Fruit fly (Drosophila melanogaster) whole organism, embryonic: ENCODE measurements around the gene CG9522.

Experiments used
- Adf1 ChIP-seq: fragments of 200-800 bp; sonication (Bioruptor generic); IDR thresholded peaks from 2 replicates; pipeline ENCODE4 v1.3.6; 2022; ENCODE audit warnings: missing biosample characterization, missing genetic modification characterization
- BEAF-32 ChIP-seq: fragments of 200-800 bp; sonication (Bioruptor generic); optimal IDR thresholded peaks from 3 replicates; lab custom pipeline; 2017; ENCODE audit warnings: missing biosample characterization, missing genetic modification characterization, mild to moderate bottlenecking, moderate library complexity, missing genetic modification reagents
- Bdp1 ChIP-seq: fragments of 200-800 bp; sonication (Bioruptor generic); optimal IDR thresholded peaks from 3 replicates; lab custom pipeline; 2016; ENCODE audit warnings: missing biosample characterization, missing genetic modification characterization
- BtbVII ChIP-seq: fragments of 200-800 bp; sonication (Bioruptor generic); optimal IDR thresholded peaks from 3 replicates; lab custom pipeline; 2017; ENCODE audit warnings: missing biosample characterization, mild to moderate bottlenecking, missing genetic modification characterization
- CG10209 ChIP-seq: fragments of 200-800 bp; sonication (Bioruptor generic); optimal IDR thresholded peaks from 3 replicates; lab custom pipeline; 2017; ENCODE audit warnings: missing biosample characterization, mild to moderate bottlenecking, missing genetic modification characterization, missing genetic modification reagents
- CG11456 ChIP-seq: fragments of 200-800 bp; sonication (Bioruptor generic); IDR thresholded peaks from 3 replicates; pipeline ENCODE4 v1.3.6; 2022; ENCODE audit warnings: missing biosample characterization, missing genetic modification characterization
- CG12942 ChIP-seq: fragments of 200-800 bp; sonication (Bioruptor generic); optimal IDR thresholded peaks from 3 replicates; lab custom pipeline; 2016; ENCODE audit warnings: missing biosample characterization, missing genetic modification characterization
- CG13624 ChIP-seq: fragments of 200-800 bp; sonication (Bioruptor generic); optimal IDR thresholded peaks from 2 replicates; lab custom pipeline; 2016; ENCODE audit warnings: missing biosample characterization, missing genetic modification characterization
- CG14860 ChIP-seq: fragments of 200-800 bp; sonication (Bioruptor generic); IDR thresholded peaks from 3 replicates; pipeline ENCODE4 v1.3.6; 2022; ENCODE audit warnings: missing biosample characterization, missing genetic modification characterization; ENCODE audit not compliant: partially characterized antibody
- CG15269 ChIP-seq: fragments of 200-800 bp; sonication (Bioruptor generic); optimal IDR thresholded peaks from 2 replicates; lab custom pipeline; 2018; ENCODE audit warnings: missing biosample characterization, mild to moderate bottlenecking, missing genetic modification characterization, moderate library complexity
- CG1647 ChIP-seq: fragments of 200-800 bp; sonication (Bioruptor generic); optimal IDR thresholded peaks from 3 replicates; lab custom pipeline; 2016; ENCODE audit warnings: missing biosample characterization, missing genetic modification characterization
- CG16813 ChIP-seq: fragments of 200-800 bp; sonication (Bioruptor generic); IDR thresholded peaks from 3 replicates; pipeline ENCODE4 v1.3.6; 2022; ENCODE audit warnings: missing biosample characterization, missing genetic modification characterization; ENCODE audit not compliant: partially characterized antibody
- CG2889 ChIP-seq: fragments of 200-800 bp; sonication (Bioruptor generic); IDR thresholded peaks from 3 replicates; pipeline ENCODE4 v1.3.6; 2022; ENCODE audit warnings: missing biosample characterization, missing genetic modification characterization
- CG30431 ChIP-seq: fragments of 200-800 bp; sonication (Bioruptor generic); optimal IDR thresholded peaks from 2 replicates; lab custom pipeline; 2017; ENCODE audit warnings: missing biosample characterization, missing genetic modification characterization
- CG32532 ChIP-seq: fragments of 200-800 bp; sonication (Bioruptor generic); IDR thresholded peaks from 2 replicates; pipeline ENCODE4 v1.3.6; 2022; ENCODE audit warnings: missing biosample characterization, missing genetic modification characterization
- CG32767 ChIP-seq: fragments of 200-800 bp; sonication (Bioruptor generic); IDR thresholded peaks from 2 replicates; pipeline ENCODE4 v1.3.6; 2022; ENCODE audit warnings: missing biosample characterization, missing genetic modification characterization
- CG34376 ChIP-seq: fragments of 200-800 bp; sonication (Bioruptor generic); optimal IDR thresholded peaks from 2 replicates; lab custom pipeline; 2018; ENCODE audit warnings: missing biosample characterization, mild to moderate bottlenecking, missing genetic modification characterization
- CG5180 ChIP-seq: fragments of 200-800 bp; sonication (Bioruptor generic); optimal IDR thresholded peaks from 3 replicates; lab custom pipeline; 2017; ENCODE audit warnings: missing biosample characterization, missing genetic modification characterization, mild to moderate bottlenecking, moderate library complexity, missing genetic modification reagents
- CG5953 ChIP-seq: fragments of 200-800 bp; sonication (Bioruptor generic); IDR thresholded peaks from 2 replicates; pipeline ENCODE4 v1.3.6; 2022; ENCODE audit warnings: missing biosample characterization, missing genetic modification characterization
- CG6175 ChIP-seq: fragments of 200-800 bp; sonication (Bioruptor generic); IDR thresholded peaks from 3 replicates; pipeline ENCODE4 v1.3.6; 2022; ENCODE audit warnings: missing biosample characterization, missing genetic modification characterization
- CG6689 ChIP-seq: fragments of 200-800 bp; sonication (Bioruptor generic); IDR thresholded peaks from 2 replicates; pipeline ENCODE4 v1.3.6; 2022; ENCODE audit warnings: missing biosample characterization, missing genetic modification characterization
- CG6791 ChIP-seq: fragments of 200-800 bp; sonication (Bioruptor generic); IDR thresholded peaks from 3 replicates; pipeline ENCODE4 v1.3.6; 2022; ENCODE audit warnings: missing biosample characterization, missing genetic modification characterization; ENCODE audit not compliant: partially characterized antibody
- CG6813 ChIP-seq: fragments of 200-800 bp; sonication (Bioruptor generic); optimal IDR thresholded peaks from 2 replicates; lab custom pipeline; 2017; ENCODE audit warnings: missing biosample characterization, missing genetic modification characterization, mild to moderate bottlenecking, moderate library complexity, missing genetic modification reagents
- CG7556 ChIP-seq: fragments of 200-800 bp; sonication (Bioruptor generic); optimal IDR thresholded peaks from 2 replicates; lab custom pipeline; 2017; ENCODE audit warnings: missing biosample characterization, mild to moderate bottlenecking, missing genetic modification characterization
- CG7987 ChIP-seq: fragments of 200-800 bp; sonication (Bioruptor generic); optimal IDR thresholded peaks from 2 replicates; lab custom pipeline; 2018; ENCODE audit warnings: missing biosample characterization, mild to moderate bottlenecking, missing genetic modification characterization, moderate library complexity
- CrebB ChIP-seq: fragments of 200-800 bp; sonication (Bioruptor generic); optimal IDR thresholded peaks from 3 replicates; lab custom pipeline; 2018; ENCODE audit warnings: missing biosample characterization, mild to moderate bottlenecking, missing genetic modification characterization
- Drgx ChIP-seq: fragments of 200-800 bp; sonication (Bioruptor generic); IDR thresholded peaks from 2 replicates; pipeline ENCODE4 v1.3.6; 2022; ENCODE audit warnings: missing biosample characterization, missing genetic modification characterization
- Gug ChIP-seq: fragments of 200-800 bp; sonication (Bioruptor generic); IDR thresholded peaks from 4 replicates; pipeline ENCODE4 v1.3.6; 2022; ENCODE audit warnings: missing biosample characterization, missing genetic modification characterization
- HLH3B ChIP-seq: fragments of 200-800 bp; sonication (Bioruptor generic); IDR thresholded peaks from 2 replicates; pipeline ENCODE4 v1.3.6; 2022; ENCODE audit warnings: missing biosample characterization, missing genetic modification characterization
- HLH54F ChIP-seq: fragments of 200-800 bp; sonication (Bioruptor generic); optimal IDR thresholded peaks from 3 replicates; lab custom pipeline; 2016; ENCODE audit warnings: missing biosample characterization, missing genetic modification characterization
- Mad ChIP-seq: fragments of 200-800 bp; sonication (Bioruptor generic); optimal IDR thresholded peaks from 2 replicates; lab custom pipeline; 2016; ENCODE audit warnings: missing biosample characterization, missing genetic modification characterization
- Nf-YB ChIP-seq: fragments of 200-800 bp; sonication (Bioruptor generic); optimal IDR thresholded peaks from 3 replicates; lab custom pipeline; 2019; ENCODE audit warnings: missing biosample characterization, mild to moderate bottlenecking, missing genetic modification characterization, moderate library complexity
- Sox100B ChIP-seq: fragments of 200-800 bp; sonication (Bioruptor generic); optimal IDR thresholded peaks from 3 replicates; lab custom pipeline; 2018; ENCODE audit warnings: missing biosample characterization, mild to moderate bottlenecking, missing genetic modification characterization
- Spps ChIP-seq: fragments of 200-800 bp; sonication (Bioruptor generic); optimal IDR thresholded peaks from 2 replicates; lab custom pipeline; 2018; ENCODE audit warnings: missing biosample characterization, mild to moderate bottlenecking, missing genetic modification characterization
- az2 ChIP-seq: fragments of 200-800 bp; sonication (Bioruptor generic); optimal IDR thresholded peaks from 3 replicates; lab custom pipeline; 2016; ENCODE audit warnings: missing biosample characterization, missing genetic modification characterization
- cad ChIP-seq: fragments of >200 bp; optimal IDR thresholded peaks from 2 replicates; lab custom pipeline; 2017; ENCODE audit warnings: missing biosample characterization, missing genetic modification characterization
- dati ChIP-seq: fragments of 200-800 bp; sonication (Bioruptor generic); IDR thresholded peaks from 2 replicates; pipeline ENCODE4 v1.3.6; 2022; ENCODE audit warnings: missing biosample characterization, missing genetic modification characterization
- dysf ChIP-seq: fragments of 200-800 bp; sonication (Bioruptor generic); IDR thresholded peaks from 3 replicates; pipeline ENCODE4 v1.3.6; 2022; ENCODE audit warnings: missing biosample characterization, missing genetic modification characterization
- fd3F ChIP-seq: fragments of 200-800 bp; sonication (Bioruptor generic); optimal IDR thresholded peaks from 2 replicates; lab custom pipeline; 2018; ENCODE audit warnings: missing biosample characterization, mild to moderate bottlenecking, missing genetic modification characterization, moderate library complexity
- grau ChIP-seq: fragments of 200-800 bp; optimal IDR thresholded peaks from 3 replicates; lab custom pipeline; 2019; ENCODE audit warnings: missing biosample characterization, mild to moderate bottlenecking, missing genetic modification characterization, moderate library complexity
- gsb ChIP-seq: fragments of 200-800 bp; sonication (Bioruptor generic); IDR thresholded peaks from 2 replicates; pipeline ENCODE4 v1.3.6; 2022; ENCODE audit warnings: missing biosample characterization, missing genetic modification characterization
- lola ChIP-seq, 3 experiments: fragments of >200 bp in 2 of 3; fragments of 200-800 bp in 1 of 3; sonication (Bioruptor generic) in 1 of 3; optimal IDR thresholded peaks; 2 replicates each; lab custom pipeline; 2017 to 2019; ENCODE audit warnings: missing biosample characterization in 3 of 3, missing genetic modification characterization in 3 of 3, mild to moderate bottlenecking in 1 of 3, moderate library complexity in 1 of 3
- otp ChIP-seq: fragments of 200-800 bp; sonication (Bioruptor generic); IDR thresholded peaks from 3 replicates; pipeline ENCODE4, ENCODE4 v1.3.6; 2022; ENCODE audit warnings: missing biosample characterization, missing genetic modification characterization
- p53 ChIP-seq: fragments of 200-800 bp; sonication (Bioruptor generic); optimal IDR thresholded peaks from 2 replicates; lab custom pipeline; 2016; ENCODE audit warnings: missing biosample characterization, missing genetic modification characterization
- ssp ChIP-seq: fragments of 200-800 bp; sonication (Bioruptor generic); IDR thresholded peaks from 2 replicates; pipeline ENCODE4 v1.3.6; 2022; ENCODE audit warnings: missing biosample characterization, missing genetic modification characterization
- tio ChIP-seq: fragments of 200-800 bp; sonication (Bioruptor generic); optimal IDR thresholded peaks from 2 replicates; lab custom pipeline; 2017; ENCODE audit warnings: missing biosample characterization, missing genetic modification characterization, inconsistent platforms
- tll ChIP-seq, 2 experiments: fragments of 200-800 bp in 1 of 2; fragments of >200 bp in 1 of 2; sonication (Bioruptor generic) in 1 of 2; optimal IDR thresholded peaks; 2 replicates each; lab custom pipeline; 2017 to 2019; ENCODE audit warnings: missing biosample characterization in 2 of 2, missing genetic modification characterization in 2 of 2, mild to moderate bottlenecking in 1 of 2, moderate library complexity in 1 of 2
- ttk ChIP-seq: fragments of 200-800 bp; sonication (Bioruptor generic); IDR thresholded peaks from 2 replicates; pipeline ENCODE4 v2.1.2; 2022; ENCODE audit warnings: missing biosample characterization, missing genetic modification characterization
- vnd ChIP-seq: fragments of 200-800 bp; sonication (Bioruptor generic); IDR thresholded peaks from 3 replicates; pipeline ENCODE4 v1.3.6; 2022; ENCODE audit warnings: missing biosample characterization, missing genetic modification characterization; ENCODE audit not compliant: partially characterized antibody
- vvl ChIP-seq: fragments of 200-800 bp; sonication (Bioruptor generic); IDR thresholded peaks from 2 replicates; pipeline ENCODE4 v1.3.6; 2022; ENCODE audit warnings: missing biosample characterization, missing genetic modification characterization

The CG9522 gene

dm6 chrX:14839047-14839446 lies 9.6 kb downstream of the CG9522 start, which contains the start of the genes CG32590 and Flo2 (continued):
- TF ChIP-seq BtbVII (GFP tag; lab: Kevin White, UChicago) (no peak), CG2889 (GFP tag; lab: Robert Waterston, UW) (peak; percentile 69; the same call in 2 of the 3 replicates), dysf (peak; percentile 52; the same call in 2 of the 3 replicates), CG6689 (GFP tag; lab: Robert Waterston, UW) (peak; percentile 78), ttk (GFP tag; lab: Robert Waterston, UW) (peak; percentile 75), CG34376 (GFP tag; lab: Kevin White, UChicago) (peak; percentile 13), fd3F (peak; percentile 64), CG6791 (GFP tag; lab: Robert Waterston, UW) (peak; percentile 94), Spps (peak; percentile 40), CG14860 (peak; percentile 99), lola (GFP tag; optimal IDR thresholded peaks at IDR 0.05; lab: Kevin White, UChicago) (peak in 1 of 3 experiments; percentile 57), grau (peak; percentile 68), p53 (GFP tag; lab: Kevin White, UChicago) (peak; percentile 35), az2 (GFP tag; lab: Kevin White, UChicago) (peak; percentile 71), CG16813 (peak; percentile 98), CG7556 (peak; percentile 30), cad (GFP tag; lab: Kevin White, UChicago) (no peak), CG30431 (GFP tag; lab: Kevin White, UChicago) (no peak), CG12942 (GFP tag; lab: Kevin White, UChicago) (peak; percentile 76), Gug (GFP tag; lab: Robert Waterston, UW) (peak; percentile 73), CG10209 (GFP tag; lab: Kevin White, UChicago) (peak; percentile 41), Sox100B (GFP tag; lab: Kevin White, UChicago) (peak; percentile 10), CG1647 (GFP tag; lab: Kevin White, UChicago) (peak; percentile 47), CG11456 (GFP tag; lab: Robert Waterston, UW) (peak; percentile 80), Drgx (GFP tag; lab: Robert Waterston, UW) (peak; percentile 59), Bdp1 (GFP tag; lab: Kevin White, UChicago) (peak; percentile 65), CrebB (tag; lab: Kevin White, UChicago) (peak; percentile 46), dati (GFP tag; lab: Robert Waterston, UW) (no peak), CG6175 (GFP tag; lab: Robert Waterston, UW) (peak; percentile 68; the same call in 2 of the 3 replicates), ssp (peak; percentile 77), CG7987 (no peak), vvl (GFP tag; lab: Robert Waterston, UW) (peak; percentile 90), BEAF-32 (peak; percentile 95), vnd (GFP tag; lab: Robert Waterston, UW) (peak; percentile 98), tio (GFP tag; lab: Kevin White, UChicago) (no peak), CG6813 (GFP tag; lab: Kevin White, UChicago) (no peak), tll (GFP tag; optimal IDR thresholded peaks at IDR 0.05; lab: Kevin White, UChicago) (no peak), Mad (GFP tag; lab: Kevin White, UChicago) (peak; percentile 66), CG5180 (GFP tag; lab: Kevin White, UChicago) (no peak), Nf-YB (GFP tag; lab: Kevin White, UChicago) (no peak), CG32532 (peak; percentile 90), HLH3B (GFP tag; lab: Robert Waterston, UW) (peak; percentile 71), HLH54F (GFP tag; lab: Kevin White, UChicago) (peak; percentile 83), gsb (GFP tag; lab: Robert Waterston, UW) (0 out of 2 replicates have a peak, but pooled peaks have one; percentile 25), otp (GFP tag; lab: Robert Waterston, UW) (peak; percentile 71; the same call in 1 of the 3 replicates), CG13624 (peak; percentile 63), Adf1 (GFP tag; lab: Robert Waterston, UW) (peak; percentile 64), CG5953 (peak; percentile 41; the same call in 1 of the 2 replicates), CG15269 (tag; lab: Kevin White, UChicago) (peak; percentile 74), CG32767 (GFP tag; lab: Robert Waterston, UW) (peak; percentile 63; the same call in 1 of the 2 replicates)
